Worm (Caenorhabditis elegans) whole organism, mixed stage, embryonic: ENCODE data around the gene K09H11.15.
"Not testable (repeated sequence)": the region's sequence is repeated elsewhere in the genome, so short reads cannot be mapped to it uniquely, and the experiment has no call there.

ENCODE experiments used
- M03D4.4 ChIP-seq: sonication (generic microtip); optimal IDR thresholded peaks from 2 replicates; lab custom pipeline; 2017; ENCODE audit warnings: mild to moderate bottlenecking, missing genetic modification characterization, missing compliant biosample characterization
- bed-3 ChIP-seq: fragments of 200-800 bp; sonication (Bioruptor generic); optimal IDR thresholded peaks from 3 replicates; lab custom pipeline; 2018; ENCODE audit warnings: mild to moderate bottlenecking, missing genetic modification characterization, moderate library complexity, missing compliant biosample characterization
- blmp-1 ChIP-seq: fragments of 150-350 bp; optimal IDR thresholded peaks from 2 replicates; lab custom pipeline; 2014; ENCODE audit warnings: missing biosample characterization, missing genetic modification characterization
- ceh-39 ChIP-seq: fragments of 150-350 bp; optimal IDR thresholded peaks from 2 replicates; lab custom pipeline; 2014; ENCODE audit warnings: missing biosample characterization, missing genetic modification characterization
- ceh-43 ChIP-seq: fragments of 200-800 bp; sonication (Bioruptor generic); optimal IDR thresholded peaks from 2 replicates; lab custom pipeline; 2018; ENCODE audit warnings: mild to moderate bottlenecking, missing genetic modification characterization, moderate library complexity, missing compliant biosample characterization
- ceh-83 ChIP-seq: fragments of 200-800 bp; sonication (Bioruptor generic); optimal IDR thresholded peaks from 2 replicates; lab custom pipeline; 2018; ENCODE audit warnings: mild to moderate bottlenecking, missing genetic modification characterization, missing compliant biosample characterization
- ces-1 ChIP-seq: fragments of 150-350 bp; optimal IDR thresholded peaks from 2 replicates; lab custom pipeline; 2014; ENCODE audit warnings: missing biosample characterization, missing genetic modification reagents, missing genetic modification characterization
- cnd-1 ChIP-seq: fragments of 200-800 bp; sonication (Bioruptor generic); optimal IDR thresholded peaks from 2 replicates; lab custom pipeline; 2018; ENCODE audit warnings: mild to moderate bottlenecking, missing genetic modification characterization, missing compliant biosample characterization
- drap-1 ChIP-seq: fragments of 200-800 bp; sonication (Bioruptor generic); optimal IDR thresholded peaks from 3 replicates; lab custom pipeline; 2018; ENCODE audit warnings: mild to moderate bottlenecking, missing genetic modification characterization, missing compliant biosample characterization
- elt-3 ChIP-seq: fragments of 150-350 bp; optimal IDR thresholded peaks from 2 replicates; lab custom pipeline; 2014; ENCODE audit warnings: missing biosample characterization, missing genetic modification characterization
- flh-1 ChIP-seq: fragments of 200-800 bp; sonication (Bioruptor generic); optimal IDR thresholded peaks from 2 replicates; lab custom pipeline; 2018; ENCODE audit warnings: mild to moderate bottlenecking, missing genetic modification characterization, moderate library complexity, missing compliant biosample characterization
- ham-2 ChIP-seq: fragments of 200-800 bp; sonication (Bioruptor generic); optimal IDR thresholded peaks from 2 replicates; lab custom pipeline; 2018; ENCODE audit warnings: mild to moderate bottlenecking, missing genetic modification characterization, missing compliant biosample characterization
- hlh-1 ChIP-seq: fragments of 150-350 bp; optimal IDR thresholded peaks from 2 replicates; lab custom pipeline; 2014; ENCODE audit warnings: missing biosample characterization, missing genetic modification reagents, missing genetic modification characterization
- lin-13 ChIP-seq: fragments of 150-350 bp; optimal IDR thresholded peaks from 2 replicates; lab custom pipeline; 2014; ENCODE audit warnings: missing biosample characterization, missing genetic modification characterization
- lin-32 ChIP-seq: fragments of 200-800 bp; sonication (Bioruptor generic); optimal IDR thresholded peaks from 2 replicates; lab custom pipeline; 2018; ENCODE audit warnings: mild to moderate bottlenecking, missing genetic modification characterization, missing compliant biosample characterization
- lsy-2 ChIP-seq: fragments of 150-350 bp; optimal IDR thresholded peaks from 2 replicates; lab custom pipeline; 2014; ENCODE audit warnings: missing biosample characterization, missing genetic modification characterization
- mep-1 ChIP-seq: fragments of 150-350 bp; optimal IDR thresholded peaks from 2 replicates; lab custom pipeline; 2017; ENCODE audit warnings: missing biosample characterization, missing genetic modification reagents, missing genetic modification characterization, inconsistent platforms
- mls-2 ChIP-seq: sonication (generic microtip); optimal IDR thresholded peaks from 2 replicates; lab custom pipeline; 2016; ENCODE audit warnings: mild to moderate bottlenecking, missing genetic modification characterization, moderate library complexity, missing compliant biosample characterization
- nhr-12 ChIP-seq: fragments of 150-350 bp; optimal IDR thresholded peaks from 2 replicates; lab custom pipeline; 2014; ENCODE audit warnings: missing biosample characterization, missing genetic modification characterization
- nhr-2 ChIP-seq: fragments of 150-350 bp; optimal IDR thresholded peaks from 2 replicates; lab custom pipeline; 2014; ENCODE audit warnings: missing biosample characterization, missing genetic modification characterization
- nhr-237 ChIP-seq: fragments of 150-350 bp; optimal IDR thresholded peaks from 2 replicates; lab custom pipeline; 2014; ENCODE audit warnings: missing biosample characterization, missing genetic modification characterization
- nhr-76 ChIP-seq: sonication (generic microtip); optimal IDR thresholded peaks from 2 replicates; lab custom pipeline; 2017; ENCODE audit warnings: missing biosample characterization, missing genetic modification characterization
- pha-4 ChIP-seq: fragments of 150-350 bp; optimal IDR thresholded peaks from 2 replicates; lab custom pipeline; 2018; ENCODE audit warnings: missing biosample characterization, missing genetic modification reagents, missing genetic modification characterization
- snpc-4 ChIP-seq: fragments of 150-350 bp; optimal IDR thresholded peaks from 2 replicates; lab custom pipeline; 2014; ENCODE audit warnings: missing biosample characterization, missing genetic modification characterization
- sptf-1 ChIP-seq: sonication (generic microtip); optimal IDR thresholded peaks from 2 replicates; lab custom pipeline; 2017; ENCODE audit warnings: mild to moderate bottlenecking, missing genetic modification characterization, moderate library complexity, missing compliant biosample characterization
- tbx-8 ChIP-seq: fragments of 200-800 bp; sonication (Bioruptor generic); optimal IDR thresholded peaks from 2 replicates; lab custom pipeline; 2018; ENCODE audit warnings: mild to moderate bottlenecking, missing genetic modification characterization, moderate library complexity, missing compliant biosample characterization
- unc-120 ChIP-seq: sonication (generic microtip); optimal IDR thresholded peaks from 2 replicates; lab custom pipeline; 2017; ENCODE audit warnings: missing genetic modification characterization, missing compliant biosample characterization; ENCODE audit not compliant: poor library complexity, severe bottlenecking
- unc-39 ChIP-seq: fragments of 150-350 bp; optimal IDR thresholded peaks from 2 replicates; lab custom pipeline; 2014; ENCODE audit warnings: missing biosample characterization, missing genetic modification characterization
- unc-62 ChIP-seq: fragments of 150-350 bp; optimal IDR thresholded peaks from 2 replicates; lab custom pipeline; 2014; ENCODE audit warnings: missing biosample characterization, missing genetic modification reagents, missing genetic modification characterization
- zip-8 ChIP-seq: fragments of 150-350 bp; optimal IDR thresholded peaks from 2 replicates; lab custom pipeline; 2014; ENCODE audit warnings: missing biosample characterization, missing genetic modification characterization
- ztf-11 ChIP-seq: fragments of 150-350 bp; optimal IDR thresholded peaks from 2 replicates; lab custom pipeline; 2014; ENCODE audit warnings: missing biosample characterization, missing genetic modification characterization

K09H11.15 gene

ce11 chrV:5758780-5759179 is 28.1 kb upstream of the K09H11.15 start, which contains the start of gene C53A3.4:
Gene C53A3.4 (minus strand): TSS chrV:5758880.
- TF ChIP-seq snpc-4 (tag; lab: Kevin White, UChicago) (no peak), lsy-2 (no peak), ztf-11 (tag; lab: Kevin White, UChicago) (no peak), hlh-1 (no peak), tbx-8 (no peak), bed-3 (GFP tag; lab: Kevin White, UChicago) (no peak), drap-1 (GFP tag; lab: Kevin White, UChicago) (no peak), nhr-76 (tag; lab: Kevin White, UChicago) (no peak), nhr-2 (tag; lab: Kevin White, UChicago) (no peak), mep-1 (tag; lab: Kevin White, UChicago) (no peak), ceh-39 (no peak), unc-39 (tag; lab: Kevin White, UChicago) (no peak)
- TF ChIP-seq, all 35 proteins: peak for 0

ce11 chrV:5756193-5756592 is 25.5 kb upstream of the K09H11.15 start, which contains the start of gene C53A3.3:
Gene C53A3.3 (plus strand): TSS chrV:5756493.
- TF ChIP-seq tbx-8 (no peak), mls-2 (tag; lab: Kevin White, UChicago) (no peak)
- TF ChIP-seq, all 35 proteins: peak for 0

ce11 chrV:5755203-5755693 is 24.6 kb upstream of the K09H11.15 start, which contains the start of gene K09H11.11:
Gene K09H11.11 (minus strand): TSS chrV:5755253.
- not testable (repeated sequence) for TF ChIP-seq blmp-1, nhr-237, nhr-12 (tag; lab: Kevin White, UChicago)

- no peak for TF ChIP-seq lin-32 (GFP tag; lab: Kevin White, UChicago)
- TF ChIP-seq, all 35 proteins: peak for 0
Measured at ce11 chrV:5753432-5753831, 22.7 kb upstream of the K09H11.15 start, which contains the start of gene pgph-1. Gene pgph-1 (minus strand): TSS chrV:5753532.

ce11 chrV:5747519-5747918 is 16.8 kb upstream of the K09H11.15 start, which contains the start of gene acds-10:
Gene acds-10 (plus strand): TSS chrV:5747819.
- TF ChIP-seq nhr-237 (tag; lab: Kevin White, UChicago) (no peak), nhr-2 (tag; lab: Kevin White, UChicago) (no peak), hlh-1 (no peak), lin-13 (tag; lab: Kevin White, UChicago) (no peak), drap-1 (GFP tag; lab: Kevin White, UChicago) (no peak)

ce11 chrV:5746237-5746636 is 15.6 kb upstream of the K09H11.15 start:
- TF ChIP-seq ces-1 (GFP tag; lab: Kevin White, UChicago), result peak; percentile 60
- TF ChIP-seq M03D4.4, result no peak

ce11 chrV:5741237-5741636 is 10.6 kb upstream of the K09H11.15 start:
- no peak for TF ChIP-seq cnd-1
- TF ChIP-seq pha-4 (tag; lab: Kevin White, UChicago), result no peak
- no peak for TF ChIP-seq M03D4.4
- no peak for TF ChIP-seq sptf-1 (tag; lab: Kevin White, UChicago)
- TF ChIP-seq blmp-1 (tag; lab: Kevin White, UChicago), result no peak
- TF ChIP-seq nhr-2 (tag; lab: Kevin White, UChicago), result no peak
- no peak for TF ChIP-seq bed-3 (GFP tag; lab: Kevin White, UChicago)
- no peak for TF ChIP-seq flh-1 (GFP tag; lab: Kevin White, UChicago)
- no peak for TF ChIP-seq ham-2 (GFP tag; lab: Kevin White, UChicago)

- no peak for TF ChIP-seq pha-4 (tag; lab: Kevin White, UChicago)
- no peak for TF ChIP-seq zip-8
- no peak for TF ChIP-seq ceh-83 (GFP tag; lab: Kevin White, UChicago)
- no peak for TF ChIP-seq nhr-237 (tag; lab: Kevin White, UChicago)
- no peak for TF ChIP-seq hlh-1
- TF ChIP-seq unc-62 (GFP tag; lab: Kevin White, UChicago), result no peak
- TF ChIP-seq unc-120 (tag; lab: Kevin White, UChicago), result no peak
- no peak for TF ChIP-seq lin-32 (GFP tag; lab: Kevin White, UChicago)
- TF ChIP-seq M03D4.4, result no peak
- TF ChIP-seq elt-3 (tag; lab: Kevin White, UChicago), result no peak
- TF ChIP-seq ceh-39, result no peak
- no peak for TF ChIP-seq ceh-43 (GFP tag; lab: Kevin White, UChicago)
- no peak for TF ChIP-seq bed-3 (GFP tag; lab: Kevin White, UChicago)
Measured at ce11 chrV:5739438-5739837, 8.8 kb upstream of the K09H11.15 start.
